Fruit fly (Drosophila melanogaster) whole organism, adult: ENCODE data around the gene Nhe2.

Source experiments
- CG12768 ChIP-seq: fragments of 200-800 bp; sonication (Bioruptor generic); optimal IDR thresholded peaks from 2 replicates; lab custom pipeline; 2017; ENCODE audit warnings: missing biosample characterization, missing genetic modification characterization, mild to moderate bottlenecking, moderate library complexity, missing genetic modification reagents
- CG1620 ChIP-seq: fragments of 200-800 bp; sonication (Bioruptor generic); optimal IDR thresholded peaks from 2 replicates; lab custom pipeline; 2016; ENCODE audit warnings: missing biosample characterization, missing genetic modification characterization
- CG7045 ChIP-seq: fragments of 200-800 bp; sonication (Bioruptor generic); optimal IDR thresholded peaks from 2 replicates; lab custom pipeline; 2017; ENCODE audit warnings: missing biosample characterization, mild to moderate bottlenecking, missing genetic modification characterization
- Hr96 ChIP-seq: fragments of 200-800 bp; sonication (Bioruptor generic); optimal IDR thresholded peaks from 2 replicates; lab custom pipeline; 2016; ENCODE audit warnings: missing biosample characterization, missing genetic modification characterization
- Mnt ChIP-seq: fragments of 200-800 bp; sonication (Bioruptor generic); optimal IDR thresholded peaks from 2 replicates; lab custom pipeline; 2016; ENCODE audit warnings: missing biosample characterization, mild to moderate bottlenecking, missing genetic modification characterization
- cic ChIP-seq: fragments of 200-800 bp; sonication (Bioruptor generic); optimal IDR thresholded peaks from 2 replicates; lab custom pipeline; 2017; ENCODE audit warnings: missing biosample characterization, mild to moderate bottlenecking, missing genetic modification characterization, moderate library complexity
- toe ChIP-seq: fragments of 200-800 bp; sonication (Bioruptor generic); optimal IDR thresholded peaks from 2 replicates; lab custom pipeline; 2016; ENCODE audit warnings: missing biosample characterization, missing genetic modification characterization

DNA sequence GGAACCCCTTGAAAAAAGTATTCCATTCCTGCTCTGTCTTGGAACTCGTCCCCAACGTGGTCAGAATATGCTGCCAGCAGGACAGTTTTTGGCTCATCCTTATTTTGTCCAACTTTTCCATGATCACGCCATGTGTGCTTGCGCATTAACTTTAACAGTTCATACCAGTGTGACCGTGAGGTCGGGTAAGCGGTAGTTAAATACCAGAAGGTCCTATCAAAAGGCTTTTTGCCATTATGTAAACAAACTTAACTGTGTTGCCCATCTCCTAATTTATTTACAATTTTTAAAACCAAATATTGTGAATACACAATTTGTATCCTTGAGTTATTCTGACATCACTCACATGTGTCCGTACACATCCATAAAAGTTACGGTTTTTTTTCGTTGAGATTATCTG lies 43.9 kb downstream of the Nhe2 start, which contains the start of gene del:
- TF ChIP-seq Mnt: no peak
- TF ChIP-seq CG7045 (GFP tag; lab: Kevin White, UChicago): no peak
- TF ChIP-seq CG12768 (GFP tag; lab: Kevin White, UChicago): no peak
- TF ChIP-seq CG1620 (GFP tag; lab: Kevin White, UChicago): no peak
- no peak for TF ChIP-seq Hr96 (GFP tag; lab: Kevin White, UChicago)
- TF ChIP-seq toe (GFP tag; lab: Kevin White, UChicago): no peak
- TF ChIP-seq cic (GFP tag; lab: Kevin White, UChicago): no peak
